Worm (Caenorhabditis elegans) whole organism, mixed stage, embryonic: ENCODE results near the gene C09B9.7.

ENCODE experiments used
- M03D4.4 ChIP-seq: sonication (generic microtip); optimal IDR thresholded peaks from 2 replicates; lab custom pipeline; 2017; ENCODE audit warnings: mild to moderate bottlenecking, missing genetic modification characterization, missing compliant biosample characterization
- bed-3 ChIP-seq: fragments of 200-800 bp; sonication (Bioruptor generic); optimal IDR thresholded peaks from 3 replicates; lab custom pipeline; 2018; ENCODE audit warnings: mild to moderate bottlenecking, missing genetic modification characterization, moderate library complexity, missing compliant biosample characterization
- blmp-1 ChIP-seq: fragments of 150-350 bp; optimal IDR thresholded peaks from 2 replicates; lab custom pipeline; 2014; ENCODE audit warnings: missing biosample characterization, missing genetic modification characterization
- ceh-43 ChIP-seq: fragments of 200-800 bp; sonication (Bioruptor generic); optimal IDR thresholded peaks from 2 replicates; lab custom pipeline; 2018; ENCODE audit warnings: mild to moderate bottlenecking, missing genetic modification characterization, moderate library complexity, missing compliant biosample characterization
- ceh-83 ChIP-seq: fragments of 200-800 bp; sonication (Bioruptor generic); optimal IDR thresholded peaks from 2 replicates; lab custom pipeline; 2018; ENCODE audit warnings: mild to moderate bottlenecking, missing genetic modification characterization, missing compliant biosample characterization
- ces-1 ChIP-seq: fragments of 150-350 bp; optimal IDR thresholded peaks from 2 replicates; lab custom pipeline; 2014; ENCODE audit warnings: missing biosample characterization, missing genetic modification reagents, missing genetic modification characterization
- cnd-1 ChIP-seq: fragments of 200-800 bp; sonication (Bioruptor generic); optimal IDR thresholded peaks from 2 replicates; lab custom pipeline; 2018; ENCODE audit warnings: mild to moderate bottlenecking, missing genetic modification characterization, missing compliant biosample characterization
- drap-1 ChIP-seq: fragments of 200-800 bp; sonication (Bioruptor generic); optimal IDR thresholded peaks from 3 replicates; lab custom pipeline; 2018; ENCODE audit warnings: mild to moderate bottlenecking, missing genetic modification characterization, missing compliant biosample characterization
- elt-1 ChIP-seq: sonication (generic microtip); optimal IDR thresholded peaks from 2 replicates; lab custom pipeline; 2017; ENCODE audit warnings: missing genetic modification characterization, mild to moderate bottlenecking, missing compliant biosample characterization, antibody characterized with exemption, moderate library complexity, borderline replicate concordance; ENCODE audit not compliant: insufficient read depth
- elt-3 ChIP-seq: fragments of 150-350 bp; optimal IDR thresholded peaks from 2 replicates; lab custom pipeline; 2014; ENCODE audit warnings: missing biosample characterization, missing genetic modification characterization
- flh-1 ChIP-seq: fragments of 200-800 bp; sonication (Bioruptor generic); optimal IDR thresholded peaks from 2 replicates; lab custom pipeline; 2018; ENCODE audit warnings: mild to moderate bottlenecking, missing genetic modification characterization, moderate library complexity, missing compliant biosample characterization
- ham-2 ChIP-seq: fragments of 200-800 bp; sonication (Bioruptor generic); optimal IDR thresholded peaks from 2 replicates; lab custom pipeline; 2018; ENCODE audit warnings: mild to moderate bottlenecking, missing genetic modification characterization, missing compliant biosample characterization
- hlh-1 ChIP-seq: fragments of 150-350 bp; optimal IDR thresholded peaks from 2 replicates; lab custom pipeline; 2014; ENCODE audit warnings: missing biosample characterization, missing genetic modification reagents, missing genetic modification characterization
- lin-13 ChIP-seq: fragments of 150-350 bp; optimal IDR thresholded peaks from 2 replicates; lab custom pipeline; 2014; ENCODE audit warnings: missing biosample characterization, missing genetic modification characterization
- lsy-2 ChIP-seq: fragments of 150-350 bp; optimal IDR thresholded peaks from 2 replicates; lab custom pipeline; 2014; ENCODE audit warnings: missing biosample characterization, missing genetic modification characterization
- mab-5 ChIP-seq: fragments of 150-350 bp; optimal IDR thresholded peaks from 2 replicates; lab custom pipeline; 2014; ENCODE audit warnings: missing biosample characterization, missing genetic modification characterization
- mep-1 ChIP-seq: fragments of 150-350 bp; optimal IDR thresholded peaks from 2 replicates; lab custom pipeline; 2017; ENCODE audit warnings: missing biosample characterization, missing genetic modification reagents, missing genetic modification characterization, inconsistent platforms
- nhr-12 ChIP-seq: fragments of 150-350 bp; optimal IDR thresholded peaks from 2 replicates; lab custom pipeline; 2014; ENCODE audit warnings: missing biosample characterization, missing genetic modification characterization
- nhr-2 ChIP-seq: fragments of 150-350 bp; optimal IDR thresholded peaks from 2 replicates; lab custom pipeline; 2014; ENCODE audit warnings: missing biosample characterization, missing genetic modification characterization
- nhr-237 ChIP-seq: fragments of 150-350 bp; optimal IDR thresholded peaks from 2 replicates; lab custom pipeline; 2014; ENCODE audit warnings: missing biosample characterization, missing genetic modification characterization
- nhr-28 ChIP-seq: fragments of 150-350 bp; optimal IDR thresholded peaks from 2 replicates; lab custom pipeline; 2014; ENCODE audit warnings: missing biosample characterization, missing genetic modification characterization
- nhr-76 ChIP-seq: sonication (generic microtip); optimal IDR thresholded peaks from 2 replicates; lab custom pipeline; 2017; ENCODE audit warnings: missing biosample characterization, missing genetic modification characterization
- pha-4 ChIP-seq: fragments of 150-350 bp; optimal IDR thresholded peaks from 2 replicates; lab custom pipeline; 2018; ENCODE audit warnings: missing biosample characterization, missing genetic modification reagents, missing genetic modification characterization
- sem-2 ChIP-seq: fragments of 200-800 bp; sonication (Bioruptor generic); optimal IDR thresholded peaks from 2 replicates; lab custom pipeline; 2018; ENCODE audit warnings: mild to moderate bottlenecking, missing genetic modification characterization, missing compliant biosample characterization
- snpc-4 ChIP-seq: fragments of 150-350 bp; optimal IDR thresholded peaks from 2 replicates; lab custom pipeline; 2014; ENCODE audit warnings: missing biosample characterization, missing genetic modification characterization
- sptf-1 ChIP-seq: sonication (generic microtip); optimal IDR thresholded peaks from 2 replicates; lab custom pipeline; 2017; ENCODE audit warnings: mild to moderate bottlenecking, missing genetic modification characterization, moderate library complexity, missing compliant biosample characterization
- tbx-8 ChIP-seq: fragments of 200-800 bp; sonication (Bioruptor generic); optimal IDR thresholded peaks from 2 replicates; lab custom pipeline; 2018; ENCODE audit warnings: mild to moderate bottlenecking, missing genetic modification characterization, moderate library complexity, missing compliant biosample characterization
- unc-120 ChIP-seq: sonication (generic microtip); optimal IDR thresholded peaks from 2 replicates; lab custom pipeline; 2017; ENCODE audit warnings: missing genetic modification characterization, missing compliant biosample characterization; ENCODE audit not compliant: poor library complexity, severe bottlenecking
- unc-39 ChIP-seq: fragments of 150-350 bp; optimal IDR thresholded peaks from 2 replicates; lab custom pipeline; 2014; ENCODE audit warnings: missing biosample characterization, missing genetic modification characterization
- zip-8 ChIP-seq: fragments of 150-350 bp; optimal IDR thresholded peaks from 2 replicates; lab custom pipeline; 2014; ENCODE audit warnings: missing biosample characterization, missing genetic modification characterization
- ztf-11 ChIP-seq: fragments of 150-350 bp; optimal IDR thresholded peaks from 2 replicates; lab custom pipeline; 2014; ENCODE audit warnings: missing biosample characterization, missing genetic modification characterization

Gene C09B9.7

DNA sequence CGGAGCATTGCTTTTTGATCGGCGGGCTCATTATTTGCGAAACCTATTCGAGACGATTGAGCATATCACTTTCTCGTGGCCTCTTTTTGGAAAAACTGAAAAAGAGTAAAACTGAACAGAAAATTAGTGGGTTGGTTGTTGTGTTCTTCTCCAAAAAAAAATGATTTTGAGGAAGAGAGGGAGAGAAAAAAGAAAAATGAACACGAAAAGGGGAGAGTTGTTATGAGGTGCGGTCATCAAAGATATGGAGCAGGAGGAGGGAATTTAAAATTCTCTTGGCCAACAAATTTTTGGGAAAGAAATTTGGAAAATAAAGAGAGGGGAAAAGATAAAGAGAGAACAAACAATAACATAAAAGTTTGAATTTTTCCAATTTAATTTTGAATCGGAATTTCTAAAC lies 15.5 kb downstream of the C09B9.7 start, which contains the start of gene hot-9:
TSS of gene hot-9 (minus strand) at position 101 of the 400 bp plus-strand sequence.
- TF ChIP-seq cnd-1 (tag; lab: Kevin White, UChicago) (no peak), lin-13 (tag; lab: Kevin White, UChicago) (no peak), drap-1 (no peak), hlh-1 (tag; lab: Kevin White, UChicago) (no peak), unc-39 (no peak), flh-1 (GFP tag; lab: Kevin White, UChicago) (no peak), ztf-11 (tag; lab: Kevin White, UChicago) (no peak), M03D4.4 (tag; lab: Kevin White, UChicago) (no peak), elt-1 (no peak), snpc-4 (no peak), nhr-76 (tag; lab: Kevin White, UChicago) (no peak), ces-1 (GFP tag; lab: Kevin White, UChicago) (no peak)

DNA sequence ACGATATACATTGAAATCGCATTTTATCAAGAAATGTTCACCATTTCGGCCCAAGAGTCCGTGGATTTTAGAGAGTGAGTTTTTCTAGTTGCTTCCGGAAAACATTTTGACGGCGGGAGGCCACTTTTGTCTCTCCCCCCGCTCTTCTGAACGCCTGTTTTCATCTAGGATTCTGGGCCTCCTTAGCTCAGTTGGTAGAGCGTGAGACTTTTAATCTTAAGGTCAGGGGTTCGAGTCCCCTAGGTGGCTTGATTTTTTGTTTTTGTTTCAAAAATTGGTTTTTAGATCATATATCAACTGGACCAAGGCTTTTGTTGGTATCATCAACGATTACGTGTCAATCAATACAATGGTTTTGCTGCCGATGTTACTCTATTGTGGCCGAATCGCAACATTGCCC lies 22.1 kb downstream of the C09B9.7 start:
- TF ChIP-seq nhr-76 (tag; lab: Kevin White, UChicago) (no peak), blmp-1 (tag; lab: Kevin White, UChicago) (no peak), lin-13 (tag; lab: Kevin White, UChicago) (no peak), tbx-8 (GFP tag; lab: Kevin White, UChicago) (no peak), nhr-12 (no peak), sem-2 (GFP tag; lab: Kevin White, UChicago) (no peak), nhr-237 (tag; lab: Kevin White, UChicago) (no peak), ceh-83 (GFP tag; lab: Kevin White, UChicago) (peak; percentile 79)
- TF ChIP-seq, all 35 proteins: peak for 1

DNA sequence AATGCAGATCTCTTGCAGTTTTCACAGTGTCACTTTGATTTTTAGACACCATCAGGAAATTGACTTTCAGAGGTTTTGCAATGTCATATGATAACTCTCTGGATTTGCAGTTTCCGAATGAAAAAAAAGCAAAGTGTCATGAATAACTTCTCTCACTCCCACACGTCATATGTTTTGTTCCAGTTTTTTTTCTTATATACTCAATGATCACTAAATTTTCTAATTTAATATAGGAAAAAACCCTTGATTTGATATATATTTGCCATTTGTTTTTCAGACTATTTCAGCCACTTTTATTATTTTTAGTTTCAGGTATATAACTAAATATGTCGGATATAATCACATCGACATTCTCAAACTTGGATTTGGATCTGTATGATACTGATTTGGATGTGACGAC lies 23.4 kb downstream of the C09B9.7 start, which contains the start of gene C09B9.1:
TSS of gene C09B9.1 (plus strand) at position 301 of the 400 bp plus-strand sequence.
- TF ChIP-seq cnd-1 (tag; lab: Kevin White, UChicago) (no peak), mab-5 (tag; lab: Kevin White, UChicago) (no peak), ceh-43 (no peak), unc-120 (tag; lab: Kevin White, UChicago) (no peak), nhr-76 (tag; lab: Kevin White, UChicago) (no peak), lsy-2 (tag; lab: Kevin White, UChicago) (no peak), blmp-1 (tag; lab: Kevin White, UChicago) (no peak), hlh-1 (tag; lab: Kevin White, UChicago) (no peak), elt-3 (no peak), mep-1 (no peak), sptf-1 (tag; lab: Kevin White, UChicago) (no peak), nhr-237 (tag; lab: Kevin White, UChicago) (no peak)

DNA sequence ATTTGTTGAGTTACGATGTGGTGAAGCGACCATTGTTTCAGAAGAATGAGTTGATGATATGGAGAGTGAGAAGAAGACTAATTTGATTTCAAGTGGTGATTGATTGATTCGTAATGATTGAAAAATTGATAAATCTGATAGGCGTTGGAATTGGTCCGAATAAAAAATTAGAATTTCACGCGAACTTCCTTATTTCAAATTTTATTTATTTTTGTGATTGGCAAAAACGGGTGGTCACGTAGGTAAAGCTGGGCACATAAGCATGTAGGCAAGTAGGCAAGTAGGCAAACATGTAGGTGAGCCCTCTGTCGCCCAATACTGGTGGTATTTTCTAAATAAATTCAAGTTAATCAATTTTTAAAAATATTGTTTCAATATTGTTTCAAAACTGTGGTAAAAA lies 27.6 kb downstream of the C09B9.7 start, which contains the start of gene C09B9.4:
TSS of gene C09B9.4 (minus strand) at position 101 of the 400 bp plus-strand sequence.
- TF ChIP-seq elt-3: no peak
- no peak for TF ChIP-seq zip-8 (tag; lab: Kevin White, UChicago)
- no peak for TF ChIP-seq blmp-1 (tag; lab: Kevin White, UChicago)
- no peak for TF ChIP-seq cnd-1 (tag; lab: Kevin White, UChicago)
- no peak for TF ChIP-seq pha-4
- TF ChIP-seq ces-1 (GFP tag; lab: Kevin White, UChicago): no peak
- TF ChIP-seq snpc-4: no peak
- TF ChIP-seq sem-2 (GFP tag; lab: Kevin White, UChicago): no peak
- TF ChIP-seq flh-1 (GFP tag; lab: Kevin White, UChicago): no peak
- no peak for TF ChIP-seq nhr-12

DNA sequence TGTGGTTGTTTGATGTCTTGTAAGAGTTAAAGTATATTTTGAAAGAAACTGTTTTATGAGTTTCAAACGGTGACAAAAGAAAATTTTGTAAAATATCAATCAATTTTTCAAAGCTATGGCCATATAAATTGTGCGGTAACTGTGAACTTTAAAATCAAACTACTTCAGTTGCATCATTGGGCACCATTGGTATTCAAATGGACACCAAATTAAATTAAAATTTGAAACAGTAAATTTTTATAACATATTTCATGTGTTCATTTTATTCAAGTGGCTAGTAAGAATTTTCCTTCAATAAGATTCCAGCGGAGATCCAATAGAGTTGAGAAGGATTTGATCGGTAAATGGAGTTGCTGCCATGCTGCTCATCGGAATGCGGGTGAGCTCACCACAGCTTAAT lies 29.5 kb downstream of the C09B9.7 start:
- TF ChIP-seq bed-3 (GFP tag; lab: Kevin White, UChicago) (no peak), tbx-8 (GFP tag; lab: Kevin White, UChicago) (no peak), nhr-2 (tag; lab: Kevin White, UChicago) (no peak), lsy-2 (tag; lab: Kevin White, UChicago) (no peak), zip-8 (tag; lab: Kevin White, UChicago) (no peak), unc-39 (no peak), snpc-4 (no peak), M03D4.4 (tag; lab: Kevin White, UChicago) (no peak), nhr-12 (no peak), hlh-1 (tag; lab: Kevin White, UChicago) (no peak), nhr-28 (tag; lab: Kevin White, UChicago) (no peak), ham-2 (GFP tag; lab: Kevin White, UChicago) (no peak), lin-13 (tag; lab: Kevin White, UChicago) (no peak)
